Worm (Caenorhabditis elegans) whole organism, L4 larva: ENCODE measurements around the gene C14C11.2.

ENCODE experiments used
- D1046.2 ChIP-seq: fragments of 200-800 bp; sonication (Bioruptor generic); IDR thresholded peaks from 2 replicates; pipeline ENCODE4 v1.3.6; 2022; ENCODE audit warnings: missing genetic modification characterization, missing compliant biosample characterization
- R02D3.7 ChIP-seq: fragments of 150-350 bp; sonication (generic microtip); optimal IDR thresholded peaks from 3 replicates; lab custom pipeline; 2014; ENCODE audit warnings: missing biosample characterization, missing genetic modification characterization
- ZK337.2 ChIP-seq: fragments of 200-800 bp; sonication (Bioruptor generic); IDR thresholded peaks from 2 replicates; pipeline ENCODE4 v1.3.6; 2022; ENCODE audit warnings: missing genetic modification reagents, missing genetic modification characterization, missing compliant biosample characterization
- ZK546.5 ChIP-seq, 2 experiments: sonication (generic microtip); optimal IDR thresholded peaks; 2 replicates each; lab custom pipeline; 2017; ENCODE audit warnings: missing biosample characterization in 2 of 2, missing genetic modification characterization in 2 of 2
- aha-1 ChIP-seq: fragments of 150-350 bp; peaks from one replicate; lab custom pipeline; 2014; ENCODE audit warnings: missing biosample characterization, missing genetic modification characterization
- ceh-20 ChIP-seq: fragments of 200-800 bp; sonication (Bioruptor generic); IDR thresholded peaks from 2 replicates; pipeline ENCODE4 v1.3.6; 2022; ENCODE audit warnings: missing genetic modification reagents, missing genetic modification characterization, missing compliant biosample characterization
- cey-2 ChIP-seq: sonication (generic microtip); optimal IDR thresholded peaks from 3 replicates; lab custom pipeline; 2017; ENCODE audit warnings: missing genetic modification characterization, mild to moderate bottlenecking, missing compliant biosample characterization, antibody characterized with exemption, borderline replicate concordance; ENCODE audit not compliant: insufficient read depth
- daf-8 ChIP-seq: fragments of 200-800 bp; sonication (Bioruptor generic); IDR thresholded peaks from 2 replicates; pipeline ENCODE4 v1.3.6; 2022; ENCODE audit warnings: missing genetic modification characterization, missing compliant biosample characterization
- dmd-6 ChIP-seq: fragments of 200-800 bp; sonication (Bioruptor generic); IDR thresholded peaks from 2 replicates; pipeline ENCODE4 v1.3.6; 2022; ENCODE audit warnings: missing genetic modification reagents, missing genetic modification characterization, missing compliant biosample characterization
- duxl-1 ChIP-seq: sonication (generic microtip); optimal IDR thresholded peaks from 2 replicates; lab custom pipeline; 2016; ENCODE audit warnings: mild to moderate bottlenecking, missing genetic modification characterization, moderate library complexity, missing compliant biosample characterization; ENCODE audit not compliant: poor library complexity
- egl-43 ChIP-seq: fragments of 200-800 bp; sonication (Bioruptor generic); IDR thresholded peaks from 2 replicates; pipeline ENCODE4 v1.3.6; 2022; ENCODE audit warnings: missing genetic modification reagents, missing genetic modification characterization, missing compliant biosample characterization
- jun-1 ChIP-seq: fragments of 150-350 bp; optimal IDR thresholded peaks from 2 replicates; lab custom pipeline; 2014; ENCODE audit warnings: missing biosample characterization, missing genetic modification reagents, missing genetic modification characterization
- lin-13 ChIP-seq: fragments of 150-350 bp; optimal IDR thresholded peaks from 2 replicates; lab custom pipeline; 2014; ENCODE audit warnings: missing biosample characterization, missing genetic modification reagents, missing genetic modification characterization
- lin-29 ChIP-seq: fragments of 200-800 bp; sonication (Bioruptor generic); IDR thresholded peaks from 2 replicates; pipeline ENCODE4 v1.3.6; 2022; ENCODE audit warnings: missing genetic modification reagents, missing genetic modification characterization, missing compliant biosample characterization
- lin-39 ChIP-seq: fragments of 150-350 bp; optimal IDR thresholded peaks from 2 replicates; lab custom pipeline; 2014; ENCODE audit warnings: missing biosample characterization, missing genetic modification reagents, missing genetic modification characterization
- madf-9 ChIP-seq: fragments of 200-800 bp; sonication (Bioruptor generic); conservative IDR thresholded peaks from 2 replicates; pipeline ENCODE4 v1.3.6; 2022; ENCODE audit warnings: missing genetic modification reagents, missing genetic modification characterization, missing compliant biosample characterization
- mdl-1 ChIP-seq, 2 experiments: fragments of 150-350 bp in 1 of 2; sonication (generic microtip) in 1 of 2; optimal IDR thresholded peaks; 2 replicates each; lab custom pipeline; 2014 to 2017; ENCODE audit warnings: missing biosample characterization in 2 of 2, missing genetic modification characterization in 2 of 2
- mxl-2 ChIP-seq: fragments of 200-800 bp; sonication (Bioruptor generic); conservative IDR thresholded peaks from 2 replicates; pipeline ENCODE4 v1.3.6; 2022; ENCODE audit warnings: missing genetic modification reagents, missing genetic modification characterization, missing compliant biosample characterization
- nhr-10 ChIP-seq: fragments of 150-350 bp; optimal IDR thresholded peaks from 2 replicates; lab custom pipeline; 2014; ENCODE audit warnings: missing biosample characterization, missing genetic modification characterization
- nhr-102 ChIP-seq: sonication (generic microtip); optimal IDR thresholded peaks from 2 replicates; lab custom pipeline; 2016; ENCODE audit warnings: mild to moderate bottlenecking, missing genetic modification characterization, moderate library complexity, missing compliant biosample characterization
- nhr-111 ChIP-seq: fragments of 200-800 bp; sonication (Bioruptor generic); optimal IDR thresholded peaks from 2 replicates; lab custom pipeline; 2018; ENCODE audit warnings: mild to moderate bottlenecking, missing genetic modification characterization, missing compliant biosample characterization
- nhr-237 ChIP-seq: sonication (generic microtip); optimal IDR thresholded peaks from 2 replicates; lab custom pipeline; 2017; ENCODE audit warnings: missing biosample characterization, missing genetic modification characterization
- nhr-25 ChIP-seq: sonication (generic microtip); optimal IDR thresholded peaks from 2 replicates; lab custom pipeline; 2017; ENCODE audit warnings: missing genetic modification characterization, mild to moderate bottlenecking, missing compliant biosample characterization, antibody characterized with exemption, moderate library complexity, borderline replicate concordance; ENCODE audit not compliant: insufficient read depth
- nhr-76 ChIP-seq: fragments of 150-350 bp; optimal IDR thresholded peaks from 2 replicates; lab custom pipeline; 2014; ENCODE audit warnings: missing biosample characterization, missing genetic modification characterization
- pha-4 ChIP-seq, 2 experiments: fragments of 150-350 bp in 1 of 2; fragments of 200-800 bp in 1 of 2; sonication (Bioruptor generic) in 1 of 2; IDR thresholded peaks in 1 of 2; optimal IDR thresholded peaks in 1 of 2; 2 replicates each; pipeline versions ENCODE4 v1.3.6 to Lab custom; 2014 to 2022; ENCODE audit warnings: missing genetic modification characterization in 2 of 2, missing genetic modification reagents in 2 of 2, missing biosample characterization in 1 of 2, missing compliant biosample characterization in 1 of 2
- sdz-12 ChIP-seq: fragments of 200-800 bp; sonication (Bioruptor generic); optimal IDR thresholded peaks from 2 replicates; lab custom pipeline; 2018; ENCODE audit warnings: mild to moderate bottlenecking, missing genetic modification characterization, missing compliant biosample characterization
- spr-1 ChIP-seq: sonication (generic microtip); optimal IDR thresholded peaks from 2 replicates; lab custom pipeline; 2016; ENCODE audit warnings: mild to moderate bottlenecking, missing genetic modification characterization, missing compliant biosample characterization
- tra-1 ChIP-seq: fragments of 200-800 bp; sonication (Bioruptor generic); IDR thresholded peaks from 2 replicates; pipeline ENCODE4 v1.3.6; 2022; ENCODE audit warnings: missing genetic modification reagents, missing genetic modification characterization, missing compliant biosample characterization
- unc-62 ChIP-seq, 3 experiments: fragments of 150-350 bp in 1 of 3; sonication (generic microtip); optimal IDR thresholded peaks in 2 of 3; peaks in 1 of 3; 1 replicate in 1 of 3; 2 replicates in 2 of 3; lab custom pipeline; 2014 to 2017; ENCODE audit warnings: missing biosample characterization in 3 of 3, missing genetic modification characterization in 3 of 3, missing genetic modification reagents in 3 of 3, missing genotype in 1 of 3
- zag-1 ChIP-seq: fragments of 150-350 bp; optimal IDR thresholded peaks from 2 replicates; lab custom pipeline; 2014; ENCODE audit warnings: missing biosample characterization, missing genetic modification characterization
- zfp-3 ChIP-seq: fragments of 200-800 bp; sonication (Bioruptor generic); conservative IDR thresholded peaks from 2 replicates; pipeline ENCODE4 v1.3.6; 2022; ENCODE audit warnings: missing genetic modification reagents, missing genetic modification characterization, missing compliant biosample characterization
- zip-11 ChIP-seq: fragments of 200-800 bp; sonication (Bioruptor generic); IDR thresholded peaks from 2 replicates; pipeline ENCODE4 v1.3.6; 2022; ENCODE audit warnings: missing genetic modification characterization, missing compliant biosample characterization
- ztf-7 ChIP-seq: fragments of 150-350 bp; optimal IDR thresholded peaks from 2 replicates; lab custom pipeline; 2014; ENCODE audit warnings: missing biosample characterization, missing genetic modification characterization

Gene C14C11.2

DNA sequence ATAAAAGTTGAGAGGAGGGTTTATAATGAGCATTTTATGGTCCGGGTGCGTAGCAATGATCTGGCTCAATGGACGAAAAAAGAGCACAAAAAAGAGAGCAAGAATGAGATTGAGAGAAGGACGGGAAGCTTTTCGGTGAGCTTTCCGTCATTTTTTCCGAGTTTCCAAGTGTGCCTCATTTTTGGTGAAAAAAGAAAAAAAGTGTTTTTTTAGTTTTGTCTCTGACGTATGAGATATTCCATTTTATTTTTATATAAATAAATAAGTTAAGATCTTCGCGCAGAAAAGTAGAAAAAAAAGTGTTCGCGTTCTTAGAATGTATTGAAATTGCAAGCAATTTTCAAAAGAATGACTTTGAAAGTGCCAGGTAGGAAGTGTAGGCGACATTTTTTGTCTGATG, 40.9 kb upstream of the C14C11.2 start, which contains the start of gene memb-2:
Gene memb-2 (minus strand): TSS at position 101 of the 400 bp plus-strand sequence.
- no peak for TF ChIP-seq mdl-1 (tag; optimal IDR thresholded peaks at IDR 0.05; lab: Kevin White, UChicago)
- no peak for TF ChIP-seq egl-43 (GFP tag; lab: Robert Waterston, UW)
- TF ChIP-seq mxl-2 (GFP tag; lab: Robert Waterston, UW): no peak
- no peak for TF ChIP-seq nhr-25
- TF ChIP-seq pha-4 (GFP tag; IDR thresholded peaks at IDR 0.05; lab: Robert Waterston, UW): no peak
- no peak for TF ChIP-seq pha-4 (tag; optimal IDR thresholded peaks at IDR 0.05; lab: Kevin White, UChicago)
- no peak for TF ChIP-seq lin-39 (tag; lab: Kevin White, UChicago)
- TF ChIP-seq ceh-20 (GFP tag; lab: Robert Waterston, UW): no peak
- no peak for TF ChIP-seq cey-2 (tag; lab: Kevin White, UChicago)
- TF ChIP-seq ZK546.5 (tag; optimal IDR thresholded peaks at IDR 0.05; lab: Kevin White, UChicago): no peak
- no peak for TF ChIP-seq aha-1
- no peak for TF ChIP-seq spr-1 (tag; lab: Kevin White, UChicago)
- no peak for TF ChIP-seq D1046.2 (GFP tag; lab: Robert Waterston, UW)
- no peak for TF ChIP-seq zfp-3 (GFP tag; lab: Robert Waterston, UW)
- no peak for TF ChIP-seq unc-62 (GFP tag; optimal IDR thresholded peaks at IDR 0.05 in 1 of 2; lab: Kevin White, UChicago)
- TF ChIP-seq unc-62 (tag; optimal IDR thresholded peaks at IDR 0.05; lab: Kevin White, UChicago): no peak
- no peak for TF ChIP-seq nhr-102 (tag; lab: Kevin White, UChicago)
- no peak for TF ChIP-seq lin-13 (GFP tag; lab: Kevin White, UChicago)
- TF ChIP-seq nhr-76 (tag; lab: Kevin White, UChicago): no peak
- TF ChIP-seq zag-1 (tag; lab: Kevin White, UChicago): no peak
- no peak for TF ChIP-seq madf-9 (GFP tag; lab: Robert Waterston, UW)

- TF ChIP-seq sdz-12 (no peak), nhr-111 (no peak), ztf-7 (tag; lab: Kevin White, UChicago) (no peak), lin-13 (GFP tag; lab: Kevin White, UChicago) (no peak), nhr-10 (no peak), ZK337.2 (GFP tag; lab: Robert Waterston, UW) (no peak), zip-11 (GFP tag; lab: Robert Waterston, UW) (no peak), dmd-6 (GFP tag; lab: Robert Waterston, UW) (no peak), nhr-237 (no peak), daf-8 (no peak), duxl-1 (no peak), jun-1 (no peak), pha-4 (GFP tag; IDR thresholded peaks at IDR 0.05; lab: Robert Waterston, UW) (no peak), pha-4 (tag; optimal IDR thresholded peaks at IDR 0.05; lab: Kevin White, UChicago) (no peak), R02D3.7 (tag; lab: Kevin White, UChicago) (no peak)
These were observed 39.6 kb upstream of the C14C11.2 start, which contains the start of gene M03E7.1 for ce11 chrV:5621390-5621789. M03E7.1 (plus strand) TSS chrV:5621690.

- TF ChIP-seq unc-62 (GFP tag; optimal IDR thresholded peaks at IDR 0.05 in 1 of 2; lab: Kevin White, UChicago) (peak in 1 of 2 experiments; percentile 99), unc-62 (tag; optimal IDR thresholded peaks at IDR 0.05; lab: Kevin White, UChicago) (no peak), mdl-1 (tag; optimal IDR thresholded peaks at IDR 0.05; lab: Kevin White, UChicago) (no peak), tra-1 (GFP tag; lab: Robert Waterston, UW) (0 out of 2 replicates have a peak, but pooled peaks have one; percentile 41), ceh-20 (GFP tag; lab: Robert Waterston, UW) (peak; percentile 29; the same call in 1 of the 2 replicates)
These were observed 32.9 kb upstream of the C14C11.2 start for ce11 chrV:5628014-5628413.

ce11 chrV:5630792-5631191, 30.2 kb upstream of the C14C11.2 start, which contains the start of gene acy-4:
acy-4 (minus strand) TSS chrV:5630892.
- TF ChIP-seq lin-29 (GFP tag; lab: Robert Waterston, UW): no peak
